Worm (Caenorhabditis elegans): ENCODE measurements around the gene F56C4.2.

Gene F56C4.2

DNA sequence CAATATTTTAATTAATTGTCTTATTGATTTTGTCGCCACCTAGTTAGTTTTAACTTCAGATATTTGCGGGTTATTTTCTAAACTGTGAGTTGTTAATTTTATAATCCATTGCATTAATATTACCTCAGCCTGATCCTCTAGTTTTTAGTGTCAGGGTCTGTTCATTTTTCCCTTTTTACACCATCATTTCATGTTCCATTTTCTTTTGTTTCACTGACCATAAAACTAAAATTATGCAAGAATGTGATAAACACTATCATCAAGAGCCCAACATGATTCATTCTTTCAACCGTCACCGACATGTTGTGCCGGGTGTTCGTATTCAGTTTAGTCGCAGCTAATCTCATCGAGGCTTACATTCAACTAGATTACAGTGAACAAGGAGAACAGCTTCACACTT, at the start of gene F56C4.2:
TSS of gene F56C4.2 (plus strand) at position 301 of the 400 bp plus-strand sequence.
- TF ChIP-seq F13H6.1 (tag; optimal IDR thresholded peaks at IDR 0.05) (no peak), lin-11 (tag; optimal IDR thresholded peaks at IDR 0.05) (no peak), unc-39 (tag; optimal IDR thresholded peaks at IDR 0.05) (no peak), nhr-10 (tag; optimal IDR thresholded peaks at IDR 0.05) (no peak), lin-39 (tag; optimal IDR thresholded peaks at IDR 0.05) (no peak), sma-9 (GFP tag; optimal IDR thresholded peaks at IDR 0.05) (no peak), sma-9 (tag; optimal IDR thresholded peaks at IDR 0.05) (no peak), zag-1 (tag; optimal IDR thresholded peaks at IDR 0.05) (no peak), ceh-82 (tag; optimal IDR thresholded peaks at IDR 0.05) (no peak), unc-62 (GFP tag; optimal IDR thresholded peaks at IDR 0.05) (no peak), ceh-16 (tag; optimal IDR thresholded peaks at IDR 0.05) (no peak), alr-1 (tag; optimal IDR thresholded peaks at IDR 0.05) (no peak), lsy-2 (tag; optimal IDR thresholded peaks at IDR 0.05) (no peak), fos-1 (tag; optimal IDR thresholded peaks at IDR 0.05) (no peak), nhr-12 (tag; optimal IDR thresholded peaks at IDR 0.05) (no peak), lin-13 (GFP tag; optimal IDR thresholded peaks at IDR 0.05) (no peak), egl-27 (tag; optimal IDR thresholded peaks at IDR 0.05) (no peak), skn-1 (tag; optimal IDR thresholded peaks at IDR 0.05) (no peak), nhr-21 (tag; optimal IDR thresholded peaks at IDR 0.05) (no peak), sma-3 (GFP tag; optimal IDR thresholded peaks at IDR 0.05) (no peak)

DNA sequence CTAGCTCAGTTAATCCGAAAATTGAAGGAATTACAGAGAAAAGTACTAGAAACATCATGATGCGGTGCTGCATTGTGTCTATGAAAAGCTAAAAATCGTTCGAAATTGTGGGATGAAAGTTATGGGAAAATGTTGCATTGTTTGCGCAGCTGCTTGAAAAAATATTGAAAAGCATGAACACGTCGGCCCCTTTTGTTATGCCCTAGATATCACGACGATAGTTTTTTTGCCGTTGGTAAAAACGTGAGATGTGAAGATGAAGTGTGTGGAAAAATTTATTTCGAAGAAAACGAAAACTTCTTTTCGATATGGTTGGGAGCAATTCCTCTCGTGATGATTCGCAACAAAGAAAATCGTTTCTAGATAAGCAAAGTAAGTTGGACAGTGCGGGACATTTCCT, 48.4 kb upstream of the F56C4.2 start, which contains the start of the genes C43F9.5 and nkb-2:
TSS of gene C43F9.5 (minus strand) at position 101 of the 400 bp plus-strand sequence.
TSS of gene nkb-2 (plus strand) at position 277 of the 400 bp plus-strand sequence.
- TF ChIP-seq blmp-1 (tag; optimal IDR thresholded peaks at IDR 0.05; ENCODE audit: insufficient read depth) (no peak), sma-9 (GFP tag; optimal IDR thresholded peaks at IDR 0.05) (no peak), sma-9 (tag; optimal IDR thresholded peaks at IDR 0.05) (no peak), nhr-129 (tag; optimal IDR thresholded peaks at IDR 0.05) (no peak)

DNA sequence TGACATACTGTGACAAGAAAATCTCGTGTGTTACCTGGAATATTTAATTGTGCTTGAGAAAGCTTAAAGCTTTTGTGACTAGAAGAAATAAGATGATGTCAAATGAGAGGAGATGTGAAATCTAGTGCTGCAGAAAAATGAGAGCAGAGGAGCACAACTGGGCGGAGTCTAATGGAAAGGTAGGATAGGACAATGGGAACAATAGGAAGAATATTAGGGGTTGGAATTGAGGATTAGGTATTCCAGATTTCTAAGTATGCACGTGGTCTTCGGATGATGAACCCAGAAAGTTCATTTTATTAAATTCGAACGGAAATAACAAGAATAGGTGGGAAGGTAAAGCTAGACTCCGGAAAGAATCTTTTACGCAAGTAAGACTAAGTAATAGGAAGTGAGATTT, 45.5 kb upstream of the F56C4.2 start, which contains the start of gene C43F9.7:
TSS of gene C43F9.7 (minus strand) at position 101 of the 400 bp plus-strand sequence.
- TF ChIP-seq zag-1 (tag; optimal IDR thresholded peaks at IDR 0.05) (no peak), gmeb-1 (tag; optimal IDR thresholded peaks at IDR 0.05) (no peak), crh-2 (tag; optimal IDR thresholded peaks at IDR 0.05) (no peak), unc-39 (tag; optimal IDR thresholded peaks at IDR 0.05) (no peak), sma-3 (GFP tag; optimal IDR thresholded peaks at IDR 0.05) (no peak), nhr-6 (tag; optimal IDR thresholded peaks at IDR 0.05) (no peak), fos-1 (tag; optimal IDR thresholded peaks at IDR 0.05) (no peak), ceh-16 (tag; optimal IDR thresholded peaks at IDR 0.05) (no peak), nhr-10 (tag; optimal IDR thresholded peaks at IDR 0.05) (no peak), egl-27 (tag; optimal IDR thresholded peaks at IDR 0.05) (no peak), dmd-4 (tag; optimal IDR thresholded peaks at IDR 0.05) (no peak), ZK546.5 (tag; optimal IDR thresholded peaks at IDR 0.05) (no peak), ama-1 (optimal IDR thresholded peaks at IDR 0.05) (no peak), nhr-23 (tag; optimal IDR thresholded peaks at IDR 0.05) (no peak), nhr-25 (tag; optimal IDR thresholded peaks at IDR 0.05) (no peak), ztf-1 (GFP tag; conservative IDR thresholded peaks at IDR 0.05) (no peak)

DNA sequence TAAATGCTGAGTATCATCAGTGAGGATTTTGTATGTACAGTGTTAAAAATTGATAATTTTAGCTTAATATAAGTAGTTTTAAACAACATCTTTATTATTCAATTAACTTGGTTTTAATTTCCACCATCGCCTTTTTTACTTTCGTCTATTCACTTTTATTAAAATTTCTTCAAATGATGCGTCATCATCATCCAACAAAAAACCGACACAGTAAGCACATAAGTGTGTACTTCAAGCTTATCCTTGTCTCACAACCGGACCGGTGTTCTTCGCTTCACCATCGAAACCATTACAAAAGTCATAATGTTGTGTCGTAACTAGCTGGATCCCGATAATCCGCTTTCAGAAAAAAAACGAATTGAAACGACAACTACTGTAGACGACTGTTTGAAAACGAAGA, 42.6 kb upstream of the F56C4.2 start, which contains the start of gene C43F9.11:
TSS of gene C43F9.11 (plus strand) at position 301 of the 400 bp plus-strand sequence.
- TF ChIP-seq nhr-6 (tag; optimal IDR thresholded peaks at IDR 0.05) (no peak), ceh-82 (tag; optimal IDR thresholded peaks at IDR 0.05) (no peak), peb-1 (tag; optimal IDR thresholded peaks at IDR 0.05) (no peak), F13H6.1 (tag; optimal IDR thresholded peaks at IDR 0.05) (no peak), nhr-23 (tag; optimal IDR thresholded peaks at IDR 0.05) (no peak), lin-39 (tag; optimal IDR thresholded peaks at IDR 0.05) (no peak), mbf-1 (tag; optimal IDR thresholded peaks at IDR 0.05) (no peak), alr-1 (tag; optimal IDR thresholded peaks at IDR 0.05) (no peak), unc-62 (GFP tag; optimal IDR thresholded peaks at IDR 0.05) (no peak), nhr-77 (tag; optimal IDR thresholded peaks at IDR 0.05) (no peak), crh-2 (tag; optimal IDR thresholded peaks at IDR 0.05) (no peak), mdl-1 (tag; optimal IDR thresholded peaks at IDR 0.05) (no peak), nhr-237 (tag; optimal IDR thresholded peaks at IDR 0.05) (no peak), fos-1 (tag; optimal IDR thresholded peaks at IDR 0.05) (no peak), lsy-2 (tag; optimal IDR thresholded peaks at IDR 0.05) (no peak), mab-5 (tag; optimal IDR thresholded peaks at IDR 0.05) (no peak), sma-9 (GFP tag; optimal IDR thresholded peaks at IDR 0.05) (no peak), sma-9 (tag; optimal IDR thresholded peaks at IDR 0.05) (no peak), gmeb-1 (tag; optimal IDR thresholded peaks at IDR 0.05) (no peak), snpc-4 (tag; optimal IDR thresholded peaks at IDR 0.05) (no peak)
